Worm (Caenorhabditis elegans) whole organism, early embryonic: Measurements from ENCODE around the gene fbxb-34.

Experiments
- aly-1 ChIP-seq: sonication (generic microtip); optimal IDR thresholded peaks from 2 replicates; lab custom pipeline; 2016; ENCODE audit warnings: missing genetic modification characterization, missing compliant biosample characterization
- ama-1 ChIP-seq: fragments of 150-350 bp; optimal IDR thresholded peaks from 2 replicates; lab custom pipeline; 2014
- ceh-13 ChIP-seq: fragments of 200-800 bp; sonication (Bioruptor generic); optimal IDR thresholded peaks from 2 replicates; lab custom pipeline; 2018; ENCODE audit warnings: mild to moderate bottlenecking, missing genetic modification characterization, missing compliant biosample characterization
- flt-1 ChIP-seq: fragments of 200-800 bp; sonication (Bioruptor generic); IDR thresholded peaks from 2 replicates; pipeline ENCODE4 v1.3.6; 2022; ENCODE audit warnings: missing genetic modification characterization, missing compliant biosample characterization
- hmbx-1 ChIP-seq: sonication (generic microtip); optimal IDR thresholded peaks from 2 replicates; lab custom pipeline; 2016; ENCODE audit warnings: mild to moderate bottlenecking, missing genetic modification characterization, missing compliant biosample characterization
- hmg-4 ChIP-seq: fragments of 200-800 bp; sonication (Bioruptor generic); optimal IDR thresholded peaks from 2 replicates; lab custom pipeline; 2018; ENCODE audit warnings: mild to moderate bottlenecking, missing genetic modification characterization, missing compliant biosample characterization
- hnd-1 ChIP-seq: sonication (generic microtip); optimal IDR thresholded peaks from 2 replicates; lab custom pipeline; 2016; ENCODE audit warnings: missing genetic modification characterization, missing compliant biosample characterization
- pes-1 ChIP-seq: fragments of 200-800 bp; sonication (Bioruptor generic); IDR thresholded peaks from 2 replicates; pipeline ENCODE4 v1.3.6; 2022; ENCODE audit warnings: missing genetic modification reagents, missing genetic modification characterization, missing compliant biosample characterization
- tbx-11 ChIP-seq: fragments of 200-800 bp; sonication (Bioruptor generic); IDR thresholded peaks from 2 replicates; pipeline ENCODE4 v1.3.6; 2022; ENCODE audit warnings: missing genetic modification characterization, missing compliant biosample characterization
- tbx-37 ChIP-seq: fragments of 200-800 bp; sonication (Bioruptor generic); conservative IDR thresholded peaks from 2 replicates; pipeline ENCODE4 v1.3.6; 2022; ENCODE audit warnings: missing genetic modification reagents, missing genetic modification characterization, missing compliant biosample characterization
- tra-4 ChIP-seq: sonication (generic microtip); optimal IDR thresholded peaks from 2 replicates; lab custom pipeline; 2017; ENCODE audit warnings: missing genetic modification characterization, missing compliant biosample characterization

ce11 chrII:606033-606432 lies 18.4 kb downstream of the fbxb-34 start, which contains the start of gene W04H10.5:
- TF ChIP-seq flt-1 (GFP tag; lab: Robert Waterston, UW) (no peak), ama-1 (no peak), pes-1 (no peak), aly-1 (tag; lab: Kevin White, UChicago) (no peak), tbx-11 (GFP tag; lab: Robert Waterston, UW) (no peak), hnd-1 (tag; lab: Kevin White, UChicago) (no peak), tbx-37 (GFP tag; lab: Robert Waterston, UW) (no peak), tra-4 (tag; lab: Kevin White, UChicago) (no peak), hmg-4 (GFP tag; lab: Kevin White, UChicago) (no peak), hmbx-1 (tag; lab: Kevin White, UChicago) (no peak), ceh-13 (GFP tag; lab: Kevin White, UChicago) (no peak)
